Worm (Caenorhabditis elegans) whole organism, L1 larva: ENCODE data around the gene ZK1321.1.

Experiments
- C34B4.2 ChIP-seq: sonication (generic microtip); optimal IDR thresholded peaks from 2 replicates; lab custom pipeline; 2017; ENCODE audit warnings: mild to moderate bottlenecking, missing genetic modification characterization, missing compliant biosample characterization
- F16B12.6 ChIP-seq: fragments of 150-350 bp; optimal IDR thresholded peaks from 2 replicates; lab custom pipeline; 2014; ENCODE audit warnings: missing biosample characterization, missing genetic modification characterization
- Y116A8C.19 ChIP-seq: sonication (generic microtip); optimal IDR thresholded peaks from 2 replicates; lab custom pipeline; 2016; ENCODE audit warnings: missing compliant biosample characterization, missing genetic modification characterization, borderline replicate concordance
- aha-1 ChIP-seq: fragments of 150-350 bp; optimal IDR thresholded peaks from 2 replicates; lab custom pipeline; 2014; ENCODE audit warnings: missing biosample characterization, missing genetic modification characterization
- alr-1 ChIP-seq: fragments of 200-800 bp; sonication (Bioruptor generic); optimal IDR thresholded peaks from 2 replicates; lab custom pipeline; 2018; ENCODE audit warnings: borderline replicate concordance, mild to moderate bottlenecking, missing genetic modification characterization, missing compliant biosample characterization
- aly-2 ChIP-seq: fragments of 150-350 bp; optimal IDR thresholded peaks from 2 replicates; lab custom pipeline; 2014; ENCODE audit warnings: missing biosample characterization, missing genetic modification characterization
- ama-1 ChIP-seq: fragments of 150-350 bp; optimal IDR thresholded peaks from 2 replicates; lab custom pipeline; 2014
- blmp-1 ChIP-seq: fragments of 150-350 bp; optimal IDR thresholded peaks from 2 replicates; lab custom pipeline; 2014; ENCODE audit warnings: missing biosample characterization, missing genetic modification characterization
- ceh-63 ChIP-seq: fragments of 200-800 bp; sonication (Bioruptor generic); optimal IDR thresholded peaks from 2 replicates; lab custom pipeline; 2018; ENCODE audit warnings: mild to moderate bottlenecking, missing genetic modification characterization, missing compliant biosample characterization
- ceh-90 ChIP-seq: sonication (generic microtip); optimal IDR thresholded peaks from 2 replicates; lab custom pipeline; 2016; ENCODE audit warnings: missing genetic modification characterization, missing compliant biosample characterization
- dpl-1 ChIP-seq, 3 experiments: fragments of 150-350 bp in 2 of 3; sonication (generic microtip) in 1 of 3; optimal IDR thresholded peaks; 2 replicates each; lab custom pipeline; 2014 to 2017; ENCODE audit warnings: missing biosample characterization in 3 of 3, missing genetic modification characterization in 3 of 3, missing genetic modification reagents in 3 of 3
- efl-3 ChIP-seq: fragments of 200-800 bp; sonication (Bioruptor generic); optimal IDR thresholded peaks from 2 replicates; lab custom pipeline; 2018; ENCODE audit warnings: mild to moderate bottlenecking, missing genetic modification characterization, missing compliant biosample characterization
- egl-13 ChIP-seq: sonication (generic microtip); optimal IDR thresholded peaks from 2 replicates; lab custom pipeline; 2016; ENCODE audit warnings: missing genotype, missing genetic modification reagents, missing genetic modification characterization, missing compliant biosample characterization
- elt-2 ChIP-seq: sonication (generic microtip); optimal IDR thresholded peaks from 2 replicates; lab custom pipeline; 2016; ENCODE audit warnings: missing genetic modification characterization, mild to moderate bottlenecking, inconsistent platforms, missing compliant biosample characterization, missing genetic modification reagents
- elt-3 ChIP-seq, 6 experiments: fragments of 150-350 bp in 1 of 6; sonication (generic microtip); optimal IDR thresholded peaks; 2 replicates each; lab custom pipeline; 2017 to 2018; ENCODE audit warnings: missing biosample characterization in 6 of 6, missing genetic modification characterization in 6 of 6, inconsistent platforms in 1 of 6
- fkh-4 ChIP-seq: sonication (generic microtip); optimal IDR thresholded peaks from 2 replicates; lab custom pipeline; 2016; ENCODE audit warnings: missing compliant biosample characterization, missing genetic modification characterization, borderline replicate concordance
- hpl-2 ChIP-seq: fragments of 150-350 bp; optimal IDR thresholded peaks from 2 replicates; lab custom pipeline; 2014; ENCODE audit warnings: missing biosample characterization, missing genetic modification reagents, missing genetic modification characterization
- isw-1 ChIP-seq: fragments of 200-800 bp; sonication (Bioruptor generic); IDR thresholded peaks from 2 replicates; pipeline ENCODE4 v1.3.6; 2022; ENCODE audit warnings: missing genetic modification characterization, missing compliant biosample characterization
- lin-14 ChIP-seq: fragments of 200-800 bp; sonication (Bioruptor generic); optimal IDR thresholded peaks from 2 replicates; lab custom pipeline; 2018; ENCODE audit warnings: mild to moderate bottlenecking, missing genetic modification characterization, moderate library complexity, missing compliant biosample characterization
- lin-15B ChIP-seq: fragments of 150-350 bp; sonication (generic microtip); optimal IDR thresholded peaks from 3 replicates; lab custom pipeline; 2014; ENCODE audit warnings: missing biosample characterization, missing genetic modification characterization
- lir-3 ChIP-seq: sonication (generic microtip); optimal IDR thresholded peaks from 2 replicates; lab custom pipeline; 2016; ENCODE audit warnings: mild to moderate bottlenecking, missing genetic modification characterization, moderate library complexity, missing compliant biosample characterization; ENCODE audit not compliant: poor library complexity
- lsy-2 ChIP-seq, 2 experiments: fragments of 150-350 bp; optimal IDR thresholded peaks; 2 replicates each; lab custom pipeline; 2014; ENCODE audit warnings: missing biosample characterization in 2 of 2, missing genetic modification characterization in 2 of 2
- mdl-1 ChIP-seq, 2 experiments: fragments of 150-350 bp; optimal IDR thresholded peaks; 2 replicates each; lab custom pipeline; 2014 to 2017; ENCODE audit warnings: missing biosample characterization in 2 of 2, missing genetic modification characterization in 2 of 2, inconsistent platforms in 1 of 2
- mef-2 ChIP-seq: fragments of 150-350 bp; optimal IDR thresholded peaks from 2 replicates; lab custom pipeline; 2014; ENCODE audit warnings: missing biosample characterization, missing genetic modification characterization
- nhr-12 ChIP-seq: sonication (generic microtip); optimal IDR thresholded peaks from 2 replicates; lab custom pipeline; 2017; ENCODE audit warnings: missing biosample characterization, missing genetic modification characterization
- nhr-20 ChIP-seq: sonication (generic microtip); optimal IDR thresholded peaks from 2 replicates; lab custom pipeline; 2016; ENCODE audit warnings: mild to moderate bottlenecking, missing genetic modification characterization, missing compliant biosample characterization
- nhr-237 ChIP-seq: fragments of 150-350 bp; optimal IDR thresholded peaks from 2 replicates; lab custom pipeline; 2014; ENCODE audit warnings: missing biosample characterization, missing genetic modification characterization
- nhr-28 ChIP-seq: fragments of 150-350 bp; optimal IDR thresholded peaks from 2 replicates; lab custom pipeline; 2014; ENCODE audit warnings: missing biosample characterization, missing genetic modification characterization
- nhr-76 ChIP-seq: sonication (generic microtip); optimal IDR thresholded peaks from 2 replicates; lab custom pipeline; 2017; ENCODE audit warnings: missing biosample characterization, missing genetic modification characterization
- nhr-77 ChIP-seq: fragments of 150-350 bp; optimal IDR thresholded peaks from 2 replicates; lab custom pipeline; 2014; ENCODE audit warnings: missing biosample characterization, missing genetic modification characterization
- nhr-84 ChIP-seq: sonication (generic microtip); optimal IDR thresholded peaks from 2 replicates; lab custom pipeline; 2017; ENCODE audit warnings: missing biosample characterization, missing genetic modification characterization
- nhr-85 ChIP-seq: sonication (generic microtip); peaks from one replicate; lab custom pipeline; 2016; ENCODE audit warnings: missing genetic modification characterization, inconsistent platforms, missing compliant biosample characterization
- nhr-90 ChIP-seq: sonication (generic microtip); optimal IDR thresholded peaks from 2 replicates; lab custom pipeline; 2016; ENCODE audit warnings: mild to moderate bottlenecking, missing genetic modification characterization, missing compliant biosample characterization; ENCODE audit not compliant: poor library complexity
- pax-3 ChIP-seq: fragments of 200-800 bp; sonication (Bioruptor generic); optimal IDR thresholded peaks from 2 replicates; lab custom pipeline; 2018; ENCODE audit warnings: mild to moderate bottlenecking, missing genetic modification characterization, moderate library complexity, missing compliant biosample characterization
- rnt-1 ChIP-seq: sonication (generic microtip); optimal IDR thresholded peaks from 2 replicates; lab custom pipeline; 2016; ENCODE audit warnings: mild to moderate bottlenecking, missing genetic modification characterization, moderate library complexity, missing compliant biosample characterization
- snpc-4 ChIP-seq: fragments of 150-350 bp; optimal IDR thresholded peaks from 2 replicates; lab custom pipeline; 2014; ENCODE audit warnings: missing biosample characterization, missing genetic modification characterization
- snu-23 ChIP-seq: sonication (generic microtip); optimal IDR thresholded peaks from 2 replicates; lab custom pipeline; 2016; ENCODE audit warnings: missing genetic modification characterization, missing compliant biosample characterization
- sox-4 ChIP-seq: sonication (generic microtip); optimal IDR thresholded peaks from 2 replicates; lab custom pipeline; 2016; ENCODE audit warnings: missing genetic modification characterization, missing compliant biosample characterization
- swsn-7 ChIP-seq: sonication (generic microtip); optimal IDR thresholded peaks from 2 replicates; lab custom pipeline; 2016; ENCODE audit warnings: missing genetic modification characterization, missing compliant biosample characterization
- unc-30 ChIP-seq: sonication (generic microtip); optimal IDR thresholded peaks from 2 replicates; lab custom pipeline; 2017; ENCODE audit warnings: missing biosample characterization, missing genetic modification characterization
- unc-86 ChIP-seq: sonication (generic microtip); optimal IDR thresholded peaks from 2 replicates; lab custom pipeline; 2016; ENCODE audit warnings: missing genetic modification characterization, missing compliant biosample characterization
- xbp-1 ChIP-seq: sonication (generic microtip); optimal IDR thresholded peaks from 2 replicates; lab custom pipeline; 2016; ENCODE audit warnings: missing genetic modification characterization, missing compliant biosample characterization
- ztf-11 ChIP-seq, 2 experiments: sonication (generic microtip); optimal IDR thresholded peaks; 2 replicates each; lab custom pipeline; 2016 to 2017; ENCODE audit warnings: missing genetic modification characterization in 2 of 2, missing biosample characterization in 1 of 2, missing compliant biosample characterization in 1 of 2

The ZK1321.1 gene

ce11 chrII:9716417-9717039, 37.3 kb upstream of the ZK1321.1 start, which contains the start of gene wee-1.3 (continued):
- peak; percentile 83 for TF ChIP-seq nhr-77 (tag; lab: Kevin White, UChicago)
- peak; percentile 73 for TF ChIP-seq lin-15B (tag; lab: Kevin White, UChicago)
- no peak for TF ChIP-seq nhr-76 (tag; lab: Kevin White, UChicago)
- peak; percentile 76 for TF ChIP-seq lin-14 (GFP tag; lab: Kevin White, UChicago)
- TF ChIP-seq ceh-63, result no peak
- peak; percentile 58 for TF ChIP-seq lir-3
- TF ChIP-seq elt-2 (tag; lab: Kevin White, UChicago), result peak; percentile 7
- TF ChIP-seq aly-2 (tag; lab: Kevin White, UChicago), result peak; percentile 77
- peak; percentile 83 for TF ChIP-seq xbp-1 (tag; lab: Kevin White, UChicago)
- peak; percentile 88 for TF ChIP-seq snu-23 (GFP tag; lab: Kevin White, UChicago)
- TF ChIP-seq isw-1 (GFP tag; lab: Robert Waterston, UW), result peak; percentile 79
- TF ChIP-seq nhr-90 (tag; lab: Kevin White, UChicago), result peak; percentile 78
- no peak for TF ChIP-seq ceh-90 (tag; lab: Kevin White, UChicago)
- TF ChIP-seq blmp-1, result peak; percentile 77
- no peak for TF ChIP-seq ama-1 (lab: Kevin White, UChicago)
- peak in 1 of 2 experiments; percentile 51 for TF ChIP-seq ztf-11 (tag; optimal IDR thresholded peaks at IDR 0.05; lab: Kevin White, UChicago)
- TF ChIP-seq alr-1 (tag; lab: Kevin White, UChicago), result no peak
- no peak for TF ChIP-seq nhr-84 (tag; lab: Kevin White, UChicago)
- no peak for TF ChIP-seq efl-3 (GFP tag; lab: Kevin White, UChicago)
- peak; percentile 99 for TF ChIP-seq F16B12.6
- no peak for TF ChIP-seq aha-1 (tag; lab: Kevin White, UChicago)
- TF ChIP-seq rnt-1 (tag; lab: Kevin White, UChicago), result peak; percentile 90
- TF ChIP-seq C34B4.2 (tag; lab: Kevin White, UChicago), result no peak
- TF ChIP-seq sox-4 (tag; lab: Kevin White, UChicago), result peak; percentile 21
- TF ChIP-seq hpl-2 (GFP tag; lab: Kevin White, UChicago), result no peak
- peak in 1 of 2 experiments; percentile 77 for TF ChIP-seq mdl-1 (tag; optimal IDR thresholded peaks at IDR 0.05; lab: Kevin White, UChicago)
- peak; percentile 30 for TF ChIP-seq mef-2 (tag; lab: Kevin White, UChicago)
- TF ChIP-seq nhr-85 (tag; lab: Kevin White, UChicago), result peak; percentile 90
- no peak for TF ChIP-seq unc-30 (tag; lab: Kevin White, UChicago)
- TF ChIP-seq swsn-7 (tag; lab: Kevin White, UChicago), result peak; percentile 83
- peak; percentile 99 to 100 (median 99) for TF ChIP-seq dpl-1 (GFP tag; optimal IDR thresholded peaks at IDR 0.05; lab: Kevin White, UChicago)
- TF ChIP-seq egl-13 (tag; lab: Kevin White, UChicago), result peak; percentile 62
- peak; percentile 50 for TF ChIP-seq nhr-237

DNA sequence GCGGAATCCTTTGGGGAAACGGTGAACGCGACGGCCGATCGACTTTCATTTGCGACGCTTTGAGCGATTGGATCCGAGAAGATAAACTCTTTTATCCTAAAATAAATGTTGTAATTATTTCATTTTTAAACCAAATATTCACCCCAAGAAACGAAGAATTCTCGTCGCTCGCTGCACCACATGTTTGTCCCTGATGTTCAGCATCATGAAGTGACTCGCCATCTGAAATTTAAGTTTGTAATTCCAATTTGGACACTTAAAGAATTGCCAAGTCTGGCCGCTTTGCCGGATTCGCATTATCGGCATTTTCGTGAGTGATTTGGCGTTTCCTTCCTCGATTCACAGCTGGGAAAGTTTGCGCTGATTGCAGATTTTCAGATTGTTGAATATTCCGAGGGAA, 35.9 kb upstream of the ZK1321.1 start, which contains the start of gene Y53C12A.6:
Y53C12A.6 (minus strand) TSS at position 101 of the 400 bp plus-strand sequence.
- no peak for TF ChIP-seq lsy-2 (tag; optimal IDR thresholded peaks at IDR 0.05; lab: Kevin White, UChicago)
- no peak for TF ChIP-seq pax-3
- no peak for TF ChIP-seq aly-2 (tag; lab: Kevin White, UChicago)
- TF ChIP-seq nhr-20 (tag; lab: Kevin White, UChicago), result no peak
- no peak for TF ChIP-seq hpl-2 (GFP tag; lab: Kevin White, UChicago)
- no peak for TF ChIP-seq nhr-12 (tag; lab: Kevin White, UChicago)
- TF ChIP-seq unc-30 (tag; lab: Kevin White, UChicago), result no peak
- no peak for TF ChIP-seq swsn-7 (tag; lab: Kevin White, UChicago)
- no peak for TF ChIP-seq ama-1 (lab: Kevin White, UChicago)
- TF ChIP-seq nhr-28 (tag; lab: Kevin White, UChicago), result no peak
- TF ChIP-seq elt-2 (tag; lab: Kevin White, UChicago), result no peak
- TF ChIP-seq mdl-1 (tag; optimal IDR thresholded peaks at IDR 0.05; lab: Kevin White, UChicago), result no peak
- TF ChIP-seq unc-86 (tag; lab: Kevin White, UChicago), result no peak
- TF ChIP-seq elt-3 (tag; optimal IDR thresholded peaks at IDR 0.05; lab: Kevin White, UChicago), result no peak
- TF ChIP-seq Y116A8C.19, result no peak
- TF ChIP-seq snpc-4 (tag; lab: Kevin White, UChicago), result no peak
- no peak for TF ChIP-seq lin-15B (tag; lab: Kevin White, UChicago)
- TF ChIP-seq fkh-4 (tag; lab: Kevin White, UChicago), result no peak
- no peak for TF ChIP-seq nhr-76 (tag; lab: Kevin White, UChicago)
- TF ChIP-seq, all 84 proteins: peak for 0
